Fruit fly (Drosophila melanogaster): Measurements from ENCODE around the gene CG4537.

The CG4537 gene

DNA sequence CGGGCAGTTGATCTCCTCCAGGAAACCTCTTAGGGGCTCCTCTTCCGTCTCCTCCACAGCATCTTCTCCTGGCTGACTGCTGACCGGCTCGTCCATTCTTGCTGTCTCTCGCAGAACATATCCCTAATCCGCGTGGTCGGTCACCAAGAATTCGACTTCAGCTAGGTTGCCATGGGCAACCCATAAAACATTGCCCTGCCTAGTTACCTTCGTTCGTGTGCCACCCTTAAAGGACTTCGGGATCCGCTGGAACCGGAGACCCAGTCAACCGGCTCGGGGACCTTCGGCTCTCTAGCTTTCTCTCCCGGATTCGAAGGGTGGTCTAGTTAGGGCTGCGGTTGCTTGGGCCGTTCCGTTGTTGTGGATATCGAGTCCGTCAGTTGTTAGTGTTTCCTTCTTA lies 34.1 kb downstream of the CG4537 start, which contains the start of the genes TbCMF46 and CG42366:
TbCMF46 (minus strand) TSS at position 101 of the 400 bp plus-strand sequence.
CG42366 (plus strand) TSS at position 397 of the 400 bp plus-strand sequence.
- no peak for TF ChIP-seq CG10348 (GFP tag; IDR thresholded peaks at IDR 0.05)

DNA sequence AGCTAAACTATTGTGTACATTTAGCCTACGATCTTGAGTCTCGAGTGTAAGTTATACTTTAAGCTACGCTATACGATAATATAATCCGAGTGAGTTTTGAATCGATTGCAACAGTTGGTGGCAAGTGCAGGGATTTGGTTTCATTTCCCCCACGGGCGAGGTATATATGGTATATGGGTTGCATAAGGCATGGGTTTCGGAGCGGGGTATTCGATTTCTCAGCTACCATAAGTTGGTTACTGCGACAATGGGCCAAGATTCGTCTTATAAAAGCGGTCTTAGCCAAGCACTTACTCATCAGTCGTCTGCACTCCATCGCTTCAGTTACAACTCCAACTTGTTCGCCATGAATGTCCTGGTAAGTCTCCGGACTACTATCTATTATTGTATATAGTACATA lies 39.6 kb downstream of the CG4537 start, which contains the start of gene CG42367:
CG42367 (plus strand) TSS at position 301 of the 400 bp plus-strand sequence.
- no peak for TF ChIP-seq fd96Ca (GFP tag; IDR thresholded peaks at IDR 0.05)
- TF ChIP-seq CG34367 (tag; optimal IDR thresholded peaks at IDR 0.05), result no peak
- no peak for TF ChIP-seq CG17806 (tag; optimal IDR thresholded peaks at IDR 0.05)
- TF ChIP-seq EcR (GFP tag; optimal IDR thresholded peaks at IDR 0.05), result no peak
- no peak for TF ChIP-seq CG15710 (tag; optimal IDR thresholded peaks at IDR 0.05)
- no peak for TF ChIP-seq CG32121 (GFP tag; IDR thresholded peaks at IDR 0.05)
- no peak for TF ChIP-seq CG10348 (GFP tag; IDR thresholded peaks at IDR 0.05)
- TF ChIP-seq D1 (tag; optimal IDR thresholded peaks at IDR 0.05), result no peak
- TF ChIP-seq Pif1A (GFP tag; optimal IDR thresholded peaks at IDR 0.05), result no peak
- TF ChIP-seq CG4496 (GFP tag; IDR thresholded peaks at IDR 0.05), result no peak
- TF ChIP-seq rn (GFP tag; IDR thresholded peaks at IDR 0.05), result no peak
- TF ChIP-seq CG9948 (tag; optimal IDR thresholded peaks at IDR 0.05), result no peak
- TF ChIP-seq CG8301 (tag; optimal IDR thresholded peaks at IDR 0.05), result no peak
- no peak for TF ChIP-seq Snoo (tag; optimal IDR thresholded peaks at IDR 0.05)
- no peak for TF ChIP-seq CG8159 (tag; optimal IDR thresholded peaks at IDR 0.05)
- no peak for TF ChIP-seq CG14655 (GFP tag; optimal IDR thresholded peaks at IDR 0.05)

DNA sequence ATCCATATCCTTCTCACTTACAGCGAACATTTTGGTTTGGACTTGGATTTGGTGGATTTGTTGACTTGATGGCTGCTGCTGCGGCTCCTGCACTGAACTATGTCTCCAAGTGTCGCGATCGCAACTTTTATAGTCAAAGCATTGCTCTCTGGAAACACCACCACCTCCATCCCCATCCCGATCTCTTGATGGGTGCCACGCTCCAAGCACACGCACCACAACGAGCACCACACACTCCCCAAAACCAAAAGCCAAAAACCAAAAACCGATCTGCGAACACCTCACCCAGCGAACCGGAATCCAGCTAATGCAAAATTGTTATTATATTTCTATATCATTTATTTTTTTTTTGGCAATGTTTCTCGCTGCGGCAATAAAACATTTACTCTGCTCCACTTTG lies 42.4 kb downstream of the CG4537 start, which contains the start of gene Cpr30F:
Cpr30F (minus strand) TSS at position 101 of the 400 bp plus-strand sequence.
- TF ChIP-seq CG8159 (tag; optimal IDR thresholded peaks at IDR 0.05), result no peak
- TF ChIP-seq Ets98B (GFP tag; IDR thresholded peaks at IDR 0.05), result no peak
- TF ChIP-seq Snoo (tag; optimal IDR thresholded peaks at IDR 0.05), result no peak
- no peak for TF ChIP-seq CG17806 (tag; optimal IDR thresholded peaks at IDR 0.05)
- no peak for TF ChIP-seq EcR (GFP tag; optimal IDR thresholded peaks at IDR 0.05)
- TF ChIP-seq D1 (tag; optimal IDR thresholded peaks at IDR 0.05), result no peak
- TF ChIP-seq fd96Ca (GFP tag; IDR thresholded peaks at IDR 0.05), result no peak
- TF ChIP-seq CG13204 (GFP tag; optimal IDR thresholded peaks at IDR 0.05), result no peak
- no peak for TF ChIP-seq gl (tag; optimal IDR thresholded peaks at IDR 0.05)
- no peak for TF ChIP-seq CG15710 (tag; optimal IDR thresholded peaks at IDR 0.05)
- no peak for TF ChIP-seq Pif1A (GFP tag; optimal IDR thresholded peaks at IDR 0.05)

DNA sequence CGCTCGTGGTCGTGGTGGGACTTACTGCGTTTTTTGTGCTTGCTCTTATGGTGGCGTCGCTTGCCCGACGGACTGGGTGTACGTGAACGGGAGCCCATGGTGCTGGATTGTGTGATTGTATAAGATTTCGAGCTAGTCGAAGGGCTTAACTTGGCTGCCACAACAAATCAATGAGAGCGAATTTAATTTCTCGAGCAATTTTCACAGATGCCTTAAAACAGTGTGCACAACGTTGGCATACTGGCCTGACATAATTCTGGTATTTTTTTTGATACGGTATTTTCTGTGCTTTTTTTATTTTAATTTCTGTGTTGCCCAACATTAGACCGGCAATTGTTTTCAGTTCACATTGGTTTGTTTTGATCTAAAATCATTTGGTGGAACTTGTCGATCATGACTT lies 47.2 kb downstream of the CG4537 start, which contains the start of gene Arglu1:
Arglu1 (minus strand) TSS at position 227 of the 400 bp plus-strand sequence.
- TF ChIP-seq CG10348 (GFP tag; IDR thresholded peaks at IDR 0.05) (no peak), CG32121 (GFP tag; IDR thresholded peaks at IDR 0.05) (0 out of 2 replicates have a peak, but pooled peaks have one; percentile 26), Ets98B (GFP tag; IDR thresholded peaks at IDR 0.05) (peak; percentile 20; the same call in 1 of the 2 replicates), CG4496 (GFP tag; IDR thresholded peaks at IDR 0.05) (peak; percentile 77), fd96Ca (GFP tag; IDR thresholded peaks at IDR 0.05) (peak; percentile 46; the same call in 1 of the 3 replicates), EcR (GFP tag; optimal IDR thresholded peaks at IDR 0.05) (no peak), CG8159 (tag; optimal IDR thresholded peaks at IDR 0.05) (no peak), CG34367 (tag; optimal IDR thresholded peaks at IDR 0.05) (no peak), rn (GFP tag; IDR thresholded peaks at IDR 0.05) (no peak), CG12605 (GFP tag; IDR thresholded peaks at IDR 0.05) (peak; percentile 35; the same call in 1 of the 2 replicates)

DNA sequence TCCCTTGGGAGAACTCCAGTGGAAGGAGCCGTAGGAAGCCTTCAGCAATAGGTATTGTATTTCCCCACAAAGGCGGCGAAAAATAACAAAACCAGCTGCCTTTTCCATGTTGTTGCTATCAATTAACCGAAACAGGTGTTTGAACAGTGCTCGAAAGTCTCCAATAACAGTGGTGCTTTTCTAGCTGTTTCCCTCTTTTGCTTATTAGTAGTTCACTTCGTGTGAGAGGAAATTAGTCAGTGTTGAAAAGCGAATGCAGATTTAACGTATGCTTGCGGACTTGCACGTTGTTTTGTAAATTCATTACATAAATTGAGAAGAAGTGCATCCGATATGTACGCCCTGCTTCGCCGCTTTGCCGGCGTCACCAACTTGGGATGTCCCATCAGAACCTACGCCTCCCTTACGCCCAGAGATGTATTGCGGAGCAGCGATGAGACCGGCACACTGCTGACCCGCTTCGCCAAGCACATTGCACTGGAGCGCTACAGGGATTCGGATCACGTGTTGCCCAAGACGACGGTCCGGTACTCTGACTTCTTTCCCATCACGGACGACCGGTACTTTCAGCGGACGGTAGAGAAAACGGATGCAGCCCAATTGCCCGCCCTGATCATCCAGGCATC lies 48.1 kb downstream of the CG4537 start, which contains the start of the genes Datp and CG4619:
Datp (minus strand) TSS at position 160 of the 626 bp plus-strand sequence.
CG4619 (plus strand) TSS at position 233 of the 626 bp plus-strand sequence.
- TF ChIP-seq Pif1B (GFP tag; optimal IDR thresholded peaks at IDR 0.05) (no peak), fd96Ca (GFP tag; IDR thresholded peaks at IDR 0.05) (peak; percentile 44; the same call in 1 of the 3 replicates), Snoo (tag; optimal IDR thresholded peaks at IDR 0.05) (peak; percentile 16), CG34367 (tag; optimal IDR thresholded peaks at IDR 0.05) (peak; percentile 5), CG15710 (tag; optimal IDR thresholded peaks at IDR 0.05) (peak; percentile 4), Ets98B (GFP tag; IDR thresholded peaks at IDR 0.05) (peak; percentile 39; the same call in 1 of the 2 replicates), CG8301 (tag; optimal IDR thresholded peaks at IDR 0.05) (no peak), rn (GFP tag; IDR thresholded peaks at IDR 0.05) (no peak), CG4496 (GFP tag; IDR thresholded peaks at IDR 0.05) (0 out of 3 replicates have a peak, but pooled peaks have one; percentile 39), CG14655 (GFP tag; optimal IDR thresholded peaks at IDR 0.05) (no peak)

Measured in whole organism, pupa.